Worm (Caenorhabditis elegans) whole organism, L4 larva: ENCODE data around the gene F25E5.9.

Experiments
- F10B5.3 ChIP-seq: sonication (generic microtip); optimal IDR thresholded peaks from 2 replicates; lab custom pipeline; 2016; ENCODE audit warnings: mild to moderate bottlenecking, missing genetic modification characterization, missing compliant biosample characterization
- F26F4.8 ChIP-seq: fragments of 200-800 bp; sonication (Bioruptor generic); conservative IDR thresholded peaks from 2 replicates; pipeline ENCODE4 v1.3.6; 2022; ENCODE audit warnings: missing genetic modification characterization, missing compliant biosample characterization
- F37D6.2 ChIP-seq: sonication (generic microtip); optimal IDR thresholded peaks from 2 replicates; lab custom pipeline; 2016; ENCODE audit warnings: mild to moderate bottlenecking, missing genetic modification characterization, missing compliant biosample characterization
- F44E2.7 ChIP-seq: fragments of 200-800 bp; sonication (Bioruptor generic); IDR thresholded peaks from 2 replicates; pipeline ENCODE4 v2.1.2; 2022; ENCODE audit warnings: missing genetic modification characterization, missing compliant biosample characterization
- T26A8.4 ChIP-seq: fragments of 200-800 bp; sonication (Bioruptor generic); IDR thresholded peaks from 2 replicates; pipeline ENCODE4 v1.3.6; 2022; ENCODE audit warnings: missing genetic modification characterization, missing compliant biosample characterization
- Y48G9A.11 ChIP-seq: fragments of 200-800 bp; sonication (Bioruptor generic); IDR thresholded peaks from 2 replicates; pipeline ENCODE4 v1.3.6; 2022; ENCODE audit warnings: missing genetic modification reagents, missing genetic modification characterization, missing compliant biosample characterization
- Y75B8A.6 ChIP-seq: fragments of 200-800 bp; sonication (Bioruptor generic); IDR thresholded peaks from 2 replicates; pipeline ENCODE4 v1.3.6; 2022; ENCODE audit warnings: missing genetic modification reagents, missing genetic modification characterization, missing compliant biosample characterization
- aly-2 ChIP-seq: sonication (generic microtip); optimal IDR thresholded peaks from 2 replicates; lab custom pipeline; 2018; ENCODE audit warnings: missing biosample characterization, missing genetic modification characterization
- attf-4 ChIP-seq: sonication (generic microtip); optimal IDR thresholded peaks from 3 replicates; lab custom pipeline; 2017; ENCODE audit warnings: missing biosample characterization, missing genetic modification characterization
- ceh-20 ChIP-seq: fragments of 200-800 bp; sonication (Bioruptor generic); IDR thresholded peaks from 2 replicates; pipeline ENCODE4 v1.3.6; 2022; ENCODE audit warnings: missing genetic modification reagents, missing genetic modification characterization, missing compliant biosample characterization
- ceh-28 ChIP-seq: fragments of 150-350 bp; optimal IDR thresholded peaks from 2 replicates; lab custom pipeline; 2014; ENCODE audit warnings: missing biosample characterization, missing genetic modification reagents, missing genetic modification characterization
- ceh-82 ChIP-seq: sonication (generic microtip); optimal IDR thresholded peaks from 2 replicates; lab custom pipeline; 2017; ENCODE audit warnings: missing biosample characterization, missing genetic modification characterization
- daf-12 ChIP-seq: fragments of 150-350 bp; optimal IDR thresholded peaks from 2 replicates; lab custom pipeline; 2014; ENCODE audit warnings: missing biosample characterization, missing genetic modification reagents, missing genetic modification characterization
- daf-8 ChIP-seq: fragments of 200-800 bp; sonication (Bioruptor generic); IDR thresholded peaks from 2 replicates; pipeline ENCODE4 v1.3.6; 2022; ENCODE audit warnings: missing genetic modification characterization, missing compliant biosample characterization
- dmd-8 ChIP-seq: fragments of 200-800 bp; sonication (Bioruptor generic); IDR thresholded peaks from 2 replicates; pipeline ENCODE4 v1.3.6; 2022; ENCODE audit warnings: missing genetic modification characterization, missing compliant biosample characterization
- dpl-1 ChIP-seq: fragments of 150-350 bp; optimal IDR thresholded peaks from 2 replicates; lab custom pipeline; 2014; ENCODE audit warnings: missing biosample characterization, missing genetic modification reagents, missing genetic modification characterization
- dve-1 ChIP-seq: sonication (generic microtip); optimal IDR thresholded peaks from 2 replicates; lab custom pipeline; 2017; ENCODE audit warnings: antibody characterized with exemption, mild to moderate bottlenecking, missing genetic modification characterization, missing compliant biosample characterization; ENCODE audit not compliant: insufficient read depth
- fkh-10 ChIP-seq: fragments of 150-350 bp; optimal IDR thresholded peaks from 2 replicates; lab custom pipeline; 2014; ENCODE audit warnings: missing biosample characterization, missing genetic modification reagents, missing genetic modification characterization
- fos-1 ChIP-seq: fragments of 150-350 bp; optimal IDR thresholded peaks from 2 replicates; lab custom pipeline; 2014; ENCODE audit warnings: missing biosample characterization, missing genetic modification characterization
- hif-1 ChIP-seq, 2 experiments: sonication (generic microtip); optimal IDR thresholded peaks; 2 replicates each; lab custom pipeline; 2016 to 2017; ENCODE audit warnings: missing compliant biosample characterization in 2 of 2, missing genetic modification characterization in 2 of 2, missing genetic modification reagents in 2 of 2, missing genotype in 2 of 2, mild to moderate bottlenecking in 1 of 2
- hlh-30 ChIP-seq: sonication (generic microtip); optimal IDR thresholded peaks from 2 replicates; lab custom pipeline; 2017; ENCODE audit warnings: antibody characterized with exemption, mild to moderate bottlenecking, missing genetic modification characterization, missing compliant biosample characterization; ENCODE audit not compliant: insufficient read depth
- lim-7 ChIP-seq: fragments of 200-800 bp; sonication (Bioruptor generic); IDR thresholded peaks from 2 replicates; pipeline ENCODE4 v1.3.6; 2022; ENCODE audit warnings: missing genetic modification characterization, missing compliant biosample characterization
- lin-13 ChIP-seq: fragments of 150-350 bp; optimal IDR thresholded peaks from 2 replicates; lab custom pipeline; 2014; ENCODE audit warnings: missing biosample characterization, missing genetic modification reagents, missing genetic modification characterization
- lin-15B ChIP-seq: fragments of 150-350 bp; sonication (generic microtip); optimal IDR thresholded peaks from 3 replicates; lab custom pipeline; 2014; ENCODE audit warnings: missing biosample characterization, missing genetic modification characterization
- lin-39 ChIP-seq: fragments of 150-350 bp; optimal IDR thresholded peaks from 2 replicates; lab custom pipeline; 2014; ENCODE audit warnings: missing biosample characterization, missing genetic modification reagents, missing genetic modification characterization
- lir-3 ChIP-seq: sonication (generic microtip); optimal IDR thresholded peaks from 2 replicates; lab custom pipeline; 2016; ENCODE audit warnings: mild to moderate bottlenecking, missing genetic modification characterization, missing compliant biosample characterization
- lsy-2 ChIP-seq, 2 experiments: fragments of 150-350 bp in 1 of 2; sonication (generic microtip) in 1 of 2; optimal IDR thresholded peaks; 2 replicates each; lab custom pipeline; 2014 to 2017; ENCODE audit warnings: missing biosample characterization in 2 of 2, missing genetic modification characterization in 2 of 2
- mdl-1 ChIP-seq, 2 experiments: fragments of 150-350 bp in 1 of 2; sonication (generic microtip) in 1 of 2; optimal IDR thresholded peaks; 2 replicates each; lab custom pipeline; 2014 to 2017; ENCODE audit warnings: missing biosample characterization in 2 of 2, missing genetic modification characterization in 2 of 2
- mes-2 ChIP-seq: sonication (generic microtip); optimal IDR thresholded peaks from 2 replicates; lab custom pipeline; 2016; ENCODE audit warnings: missing genotype, mild to moderate bottlenecking, missing genetic modification characterization, missing compliant biosample characterization; ENCODE audit not compliant: poor library complexity, severe bottlenecking
- nhr-102 ChIP-seq: sonication (generic microtip); optimal IDR thresholded peaks from 2 replicates; lab custom pipeline; 2016; ENCODE audit warnings: mild to moderate bottlenecking, missing genetic modification characterization, moderate library complexity, missing compliant biosample characterization
- nhr-11 ChIP-seq: fragments of 150-350 bp; optimal IDR thresholded peaks from 2 replicates; lab custom pipeline; 2014; ENCODE audit warnings: missing biosample characterization, missing genetic modification characterization
- nhr-25 ChIP-seq: sonication (generic microtip); optimal IDR thresholded peaks from 2 replicates; lab custom pipeline; 2017; ENCODE audit warnings: missing genetic modification characterization, mild to moderate bottlenecking, missing compliant biosample characterization, antibody characterized with exemption, moderate library complexity, borderline replicate concordance; ENCODE audit not compliant: insufficient read depth
- nhr-41 ChIP-seq: fragments of 200-800 bp; sonication (Bioruptor generic); IDR thresholded peaks from 2 replicates; pipeline ENCODE4 v1.3.6; 2022; ENCODE audit warnings: missing genetic modification reagents, missing genetic modification characterization, missing compliant biosample characterization
- nhr-6 ChIP-seq: fragments of 150-350 bp; optimal IDR thresholded peaks from 2 replicates; lab custom pipeline; 2014; ENCODE audit warnings: missing biosample characterization, missing genetic modification characterization
- nhr-76 ChIP-seq: fragments of 150-350 bp; optimal IDR thresholded peaks from 2 replicates; lab custom pipeline; 2014; ENCODE audit warnings: missing biosample characterization, missing genetic modification characterization
- nhr-77 ChIP-seq: fragments of 150-350 bp; optimal IDR thresholded peaks from 2 replicates; lab custom pipeline; 2014; ENCODE audit warnings: missing biosample characterization, missing genetic modification characterization
- php-3 ChIP-seq: fragments of 200-800 bp; sonication (Bioruptor generic); IDR thresholded peaks from 2 replicates; pipeline ENCODE4 v1.3.6; 2022; ENCODE audit warnings: missing genetic modification reagents, missing genetic modification characterization, missing compliant biosample characterization
- rbr-2 ChIP-seq: sonication (generic microtip); optimal IDR thresholded peaks from 2 replicates; lab custom pipeline; 2016; ENCODE audit warnings: missing genotype, missing genetic modification characterization, missing compliant biosample characterization
- sdz-12 ChIP-seq: fragments of 200-800 bp; sonication (Bioruptor generic); optimal IDR thresholded peaks from 2 replicates; lab custom pipeline; 2018; ENCODE audit warnings: mild to moderate bottlenecking, missing genetic modification characterization, missing compliant biosample characterization
- set-16 ChIP-seq: fragments of 200-800 bp; sonication (Bioruptor generic); IDR thresholded peaks from 2 replicates; pipeline ENCODE4 v1.3.6; 2022; ENCODE audit warnings: missing genetic modification reagents, missing genetic modification characterization, missing compliant biosample characterization
- spr-1 ChIP-seq: sonication (generic microtip); optimal IDR thresholded peaks from 2 replicates; lab custom pipeline; 2016; ENCODE audit warnings: mild to moderate bottlenecking, missing genetic modification characterization, missing compliant biosample characterization
- spr-3 ChIP-seq: fragments of 200-800 bp; sonication (Bioruptor generic); optimal IDR thresholded peaks from 2 replicates; lab custom pipeline; 2018; ENCODE audit warnings: mild to moderate bottlenecking, missing genetic modification characterization, missing compliant biosample characterization
- tag-97 ChIP-seq: fragments of 200-800 bp; sonication (Bioruptor generic); IDR thresholded peaks from 2 replicates; pipeline ENCODE4 v1.3.6; 2022; ENCODE audit warnings: missing genetic modification characterization, missing compliant biosample characterization
- unc-39 ChIP-seq: sonication (generic microtip); optimal IDR thresholded peaks from 2 replicates; lab custom pipeline; 2017; ENCODE audit warnings: missing biosample characterization, missing genetic modification characterization
- unc-62 ChIP-seq, 3 experiments: fragments of 150-350 bp in 1 of 3; sonication (generic microtip); optimal IDR thresholded peaks in 2 of 3; peaks in 1 of 3; 1 replicate in 1 of 3; 2 replicates in 2 of 3; lab custom pipeline; 2014 to 2017; ENCODE audit warnings: missing biosample characterization in 3 of 3, missing genetic modification characterization in 3 of 3, missing genetic modification reagents in 3 of 3, missing genotype in 1 of 3
- vab-7 ChIP-seq: fragments of 200-800 bp; sonication (Bioruptor generic); IDR thresholded peaks from 2 replicates; pipeline ENCODE4 v1.3.6; 2022; ENCODE audit warnings: missing genetic modification reagents, missing genetic modification characterization, missing compliant biosample characterization
- zfp-2 ChIP-seq: sonication (generic microtip); optimal IDR thresholded peaks from 2 replicates; lab custom pipeline; 2016; ENCODE audit warnings: mild to moderate bottlenecking, missing genetic modification characterization, missing compliant biosample characterization
- zip-11 ChIP-seq: fragments of 200-800 bp; sonication (Bioruptor generic); IDR thresholded peaks from 2 replicates; pipeline ENCODE4 v1.3.6; 2022; ENCODE audit warnings: missing genetic modification characterization, missing compliant biosample characterization
- zip-2 ChIP-seq: fragments of 150-350 bp; optimal IDR thresholded peaks from 2 replicates; lab custom pipeline; 2014; ENCODE audit warnings: missing biosample characterization, missing genetic modification characterization
- ztf-11 ChIP-seq: fragments of 150-350 bp; optimal IDR thresholded peaks from 2 replicates; lab custom pipeline; 2014; ENCODE audit warnings: missing biosample characterization, missing genetic modification characterization
- ztf-7 ChIP-seq: fragments of 150-350 bp; optimal IDR thresholded peaks from 2 replicates; lab custom pipeline; 2014; ENCODE audit warnings: missing biosample characterization, missing genetic modification characterization

Gene F25E5.9

DNA sequence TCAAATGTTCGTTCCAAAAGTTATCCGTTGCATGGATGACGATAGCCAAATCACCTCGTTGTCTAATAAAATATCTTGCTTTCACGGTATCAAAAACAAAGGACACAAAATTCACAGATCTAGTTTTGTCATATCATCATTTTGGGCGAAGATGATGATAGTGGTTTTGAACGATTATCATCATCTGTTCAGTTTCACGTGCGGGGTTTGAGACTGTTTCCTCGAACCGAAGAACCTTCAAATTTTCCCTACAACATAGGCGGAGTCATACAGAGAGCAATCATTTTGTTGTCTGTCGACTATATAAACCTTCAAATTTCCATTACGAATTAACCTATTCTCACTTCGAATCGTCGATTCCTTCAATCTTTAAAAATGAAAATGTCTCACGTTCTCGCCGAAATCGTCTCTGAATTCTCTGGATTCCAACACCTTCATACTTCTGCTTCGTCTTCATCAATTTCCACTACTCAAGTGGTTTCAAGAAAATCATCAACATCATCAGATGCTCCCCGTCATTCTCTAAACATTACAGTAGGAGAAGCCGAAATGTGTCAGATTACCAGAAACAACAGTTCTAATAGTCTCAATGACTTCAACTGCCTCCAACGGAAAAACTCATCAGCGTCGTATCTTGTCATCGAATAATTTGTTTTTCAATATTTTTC lies 24.5 kb downstream of the F25E5.9 start, which contains the start of gene F18E3.11 (continued):
- TF ChIP-seq nhr-11 (no peak), zip-2 (tag; lab: Kevin White, UChicago) (no peak), tag-97 (no peak), lir-3 (no peak), ceh-20 (GFP tag; lab: Robert Waterston, UW) (no peak), F37D6.2 (tag; lab: Kevin White, UChicago) (no peak), F10B5.3 (no peak), fos-1 (tag; lab: Kevin White, UChicago) (no peak), dmd-8 (GFP tag; lab: Robert Waterston, UW) (no peak), T26A8.4 (0 out of 2 replicates have a peak, but pooled peaks have one; percentile 35), Y75B8A.6 (GFP tag; lab: Robert Waterston, UW) (no peak), aly-2 (no peak), nhr-102 (tag; lab: Kevin White, UChicago) (no peak), ceh-28 (no peak), ztf-11 (tag; lab: Kevin White, UChicago) (no peak), Y48G9A.11 (GFP tag; lab: Robert Waterston, UW) (no peak), lsy-2 (tag; optimal IDR thresholded peaks at IDR 0.05; lab: Kevin White, UChicago) (no peak), nhr-25 (tag; lab: Kevin White, UChicago) (peak; percentile 72), dpl-1 (GFP tag; lab: Kevin White, UChicago) (no peak), ztf-7 (tag; lab: Kevin White, UChicago) (no peak), lin-15B (tag; lab: Kevin White, UChicago) (no peak), rbr-2 (tag; lab: Kevin White, UChicago) (no peak), lin-13 (GFP tag; lab: Kevin White, UChicago) (no peak), set-16 (GFP tag; lab: Robert Waterston, UW) (no peak), zfp-2 (tag; lab: Kevin White, UChicago) (no peak), nhr-76 (tag; lab: Kevin White, UChicago) (no peak), mes-2 (tag; lab: Kevin White, UChicago) (no peak), unc-39 (tag; lab: Kevin White, UChicago) (no peak), ceh-82 (tag; lab: Kevin White, UChicago) (no peak), daf-12 (tag; lab: Kevin White, UChicago) (no peak), hlh-30 (tag; lab: Kevin White, UChicago) (peak; percentile 65), nhr-77 (tag; lab: Kevin White, UChicago) (no peak), lim-7 (no peak), lin-39 (tag; lab: Kevin White, UChicago) (no peak), daf-8 (GFP tag; lab: Robert Waterston, UW) (no peak), vab-7 (GFP tag; lab: Robert Waterston, UW) (no peak), sdz-12 (GFP tag; lab: Kevin White, UChicago) (no peak), fkh-10 (GFP tag; lab: Kevin White, UChicago) (no peak), hif-1 (tag; optimal IDR thresholded peaks at IDR 0.05; lab: Kevin White, UChicago) (peak in 1 of 2 experiments; percentile 50), attf-4 (tag; lab: Kevin White, UChicago) (no peak), nhr-41 (GFP tag; lab: Robert Waterston, UW) (no peak), F26F4.8 (GFP tag; lab: Robert Waterston, UW) (no peak), spr-1 (tag; lab: Kevin White, UChicago) (no peak), dve-1 (tag; lab: Kevin White, UChicago) (no peak), php-3 (no peak), mdl-1 (tag; optimal IDR thresholded peaks at IDR 0.05; lab: Kevin White, UChicago) (peak in 1 of 2 experiments; percentile 69), zip-11 (GFP tag; lab: Robert Waterston, UW) (no peak), spr-3 (no peak), F44E2.7 (no peak), nhr-6 (tag; lab: Kevin White, UChicago) (no peak), unc-62 (GFP tag; optimal IDR thresholded peaks at IDR 0.05 in 1 of 2; lab: Kevin White, UChicago) (peak in 1 of 2 experiments; percentile 80), unc-62 (tag; optimal IDR thresholded peaks at IDR 0.05; lab: Kevin White, UChicago) (no peak)
